Worm (Caenorhabditis elegans) whole organism, L1 larva: Measurements from ENCODE around the gene T28A11.2.

ENCODE experiments used
- ceh-90 ChIP-seq: sonication (generic microtip); optimal IDR thresholded peaks from 2 replicates; lab custom pipeline; 2016; ENCODE audit warnings: missing genetic modification characterization, missing compliant biosample characterization
- nhr-90 ChIP-seq: sonication (generic microtip); optimal IDR thresholded peaks from 2 replicates; lab custom pipeline; 2016; ENCODE audit warnings: mild to moderate bottlenecking, missing genetic modification characterization, missing compliant biosample characterization; ENCODE audit not compliant: poor library complexity

DNA sequence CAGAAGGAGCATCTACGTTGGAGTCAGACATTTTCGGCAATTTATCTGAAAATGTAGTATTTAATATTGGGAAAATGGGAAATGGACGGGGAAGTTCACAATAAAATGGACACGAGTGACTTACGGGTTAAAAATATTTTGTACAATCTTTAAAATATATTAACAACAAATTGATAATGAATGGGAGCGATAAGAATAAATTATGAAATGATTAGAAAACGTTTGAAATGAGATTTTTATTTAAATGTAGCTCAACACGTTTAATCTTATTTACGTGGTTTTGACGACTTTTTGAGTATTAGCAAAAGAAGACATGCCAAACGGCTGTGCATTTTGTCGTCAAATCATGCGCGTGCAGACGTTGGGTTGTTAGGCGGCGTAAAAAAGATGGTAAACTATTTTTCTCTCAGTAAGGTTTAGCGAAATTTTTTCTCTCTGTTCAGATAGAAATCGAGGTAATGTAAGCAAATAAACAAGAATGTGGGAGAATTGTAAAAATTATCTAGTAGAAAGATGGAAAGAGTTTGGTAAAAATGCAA lies 2.0 kb upstream of the T28A11.2 start, which contains the start of gene fbxa-64:
- TF ChIP-seq nhr-90 (tag; lab: Kevin White, UChicago) (no peak), ceh-90 (tag; lab: Kevin White, UChicago) (no peak)
